Worm (Caenorhabditis elegans): Measurements from ENCODE around the gene F39B3.7.

DNA sequence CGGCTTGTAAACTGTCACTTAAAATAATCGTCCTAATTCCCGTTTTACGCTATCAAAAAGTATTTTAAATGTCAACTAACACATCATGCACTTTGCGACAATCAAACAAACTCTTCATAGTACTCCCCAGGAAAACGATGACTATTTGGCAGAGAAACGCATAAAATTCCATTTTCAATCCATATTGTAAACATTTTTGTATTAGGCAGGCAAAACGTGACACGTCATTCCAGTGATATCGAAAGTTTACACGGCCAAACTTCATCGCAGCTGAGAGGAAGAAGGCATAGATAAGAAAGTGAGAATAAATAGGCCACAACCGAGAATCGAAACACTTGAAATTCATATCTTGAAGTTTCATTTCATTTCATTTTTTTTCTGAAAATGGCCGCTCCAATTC is 32.9 kb upstream of the F39B3.7 start, which contains the start of gene lec-9:
- TF ChIP-seq dao-5 (tag; optimal IDR thresholded peaks at IDR 0.05): no peak
- no peak for TF ChIP-seq W03F9.2 (tag; optimal IDR thresholded peaks at IDR 0.05)
- no peak for TF ChIP-seq him-1 (tag; optimal IDR thresholded peaks at IDR 0.05)
